Fruit fly (Drosophila melanogaster) whole organism: Measurements from ENCODE around the gene Dscam2.

ENCODE experiments used
- CG8478 ChIP-seq: fragments of >200 bp; optimal IDR thresholded peaks from 2 replicates; lab custom pipeline; 2018; ENCODE audit warnings: inconsistent platforms
- Dll ChIP-seq: fragments of >200 bp; optimal IDR thresholded peaks from 2 replicates; lab custom pipeline; 2017
- EcR ChIP-seq, 2 experiments: fragments of >200 bp; optimal IDR thresholded peaks; 2 replicates each; lab custom pipeline; 2017; ENCODE audit warnings: missing biosample characterization in 2 of 2, missing genetic modification characterization in 2 of 2, missing genetic modification reagents in 2 of 2
- psq ChIP-seq: fragments of >200 bp; optimal IDR thresholded peaks from 2 replicates; lab custom pipeline; 2017

dm6 chr3L:7234212-7234611, 44.5 kb upstream of the Dscam2 start, which contains the start of gene CG14826:
- no peak for TF ChIP-seq EcR (GFP tag; optimal IDR thresholded peaks at IDR 0.05; lab: Kevin White, UChicago)
- TF ChIP-seq CG8478 (lab: Kevin White, UChicago), result no peak
- TF ChIP-seq Dll, result no peak
- no peak for TF ChIP-seq psq
